Fruit fly (Drosophila melanogaster): ENCODE measurements around the gene RpS14b.
A peak's percentile ranks its signal among the peaks of the same experiment; 100 is the strongest.

Gene RpS14b

dm6 chrX:7973325-7973954, 38.7 kb downstream of the RpS14b start:
- TF ChIP-seq prd (optimal IDR thresholded peaks at IDR 0.05) (no peak), prd (GFP tag; IDR thresholded peaks at IDR 0.05) (no peak), CG4328 (GFP tag; optimal IDR thresholded peaks at IDR 0.05) (no peak), CG11085 (GFP tag; IDR thresholded peaks at IDR 0.05) (no peak), ap (GFP tag; IDR thresholded peaks at IDR 0.05) (no peak), nom (GFP tag; optimal IDR thresholded peaks at IDR 0.05) (peak; percentile 86), fru (optimal IDR thresholded peaks at IDR 0.05) (no peak), HLHmδ (GFP tag; optimal IDR thresholded peaks at IDR 0.05) (no peak), zfh2 (GFP tag; optimal IDR thresholded peaks at IDR 0.05) (no peak), org-1 (GFP tag; optimal IDR thresholded peaks at IDR 0.05) (no peak), CG10462 (GFP tag; optimal IDR thresholded peaks at IDR 0.05) (no peak), CG10209 (GFP tag; optimal IDR thresholded peaks at IDR 0.05) (no peak), hb (GFP tag; IDR thresholded peaks at IDR 0.05; ENCODE audit: partially characterized antibody) (no peak), tin (GFP tag; optimal IDR thresholded peaks at IDR 0.05) (no peak), CG13287 (GFP tag; IDR thresholded peaks at IDR 0.05; ENCODE audit: partially characterized antibody) (no peak), kni (GFP tag; optimal IDR thresholded peaks at IDR 0.05) (peak; percentile 53), Blimp-1 (GFP tag; optimal IDR thresholded peaks at IDR 0.05) (peak; percentile 69), Trl (optimal IDR thresholded peaks at IDR 0.05) (no peak), Trl (GFP tag; optimal IDR thresholded peaks at IDR 0.05) (no peak), oc (tag; optimal IDR thresholded peaks at IDR 0.05) (no peak), CG5180 (GFP tag; optimal IDR thresholded peaks at IDR 0.05) (no peak), stc (GFP tag; IDR thresholded peaks at IDR 0.05) (no peak), sc (optimal IDR thresholded peaks at IDR 0.05) (no peak), sc (GFP tag; optimal IDR thresholded peaks at IDR 0.05) (no peak), CG12942 (GFP tag; optimal IDR thresholded peaks at IDR 0.05) (no peak), CG6854 (GFP tag; optimal IDR thresholded peaks at IDR 0.05) (no peak), crol (GFP tag; IDR thresholded peaks at IDR 0.05) (peak; percentile 79), vvl (GFP tag; IDR thresholded peaks at IDR 0.05) (peak; percentile 16; the same call in 1 of the 2 replicates), CG33557 (GFP tag; optimal IDR thresholded peaks at IDR 0.05) (no peak), pita (GFP tag; optimal IDR thresholded peaks at IDR 0.05) (no peak), Antp (GFP tag; optimal IDR thresholded peaks at IDR 0.05) (no peak)

dm6 chrX:7975516-7976257, 41.0 kb downstream of the RpS14b start:
- TF ChIP-seq croc (GFP tag; conservative IDR thresholded peaks at IDR 0.05), result no peak
- 0 out of 2 replicates have a peak, but pooled peaks have one; percentile 8 for TF ChIP-seq CG43689 (GFP tag; IDR thresholded peaks at IDR 0.05)
- no peak for TF ChIP-seq CG15601 (tag; optimal IDR thresholded peaks at IDR 0.05)
- no peak for TF ChIP-seq sd (tag; optimal IDR thresholded peaks at IDR 0.05)
- TF ChIP-seq sim (GFP tag; IDR thresholded peaks at IDR 0.05), result 0 out of 2 replicates have a peak, but pooled peaks have one; percentile 20
- TF ChIP-seq CG6813 (GFP tag; optimal IDR thresholded peaks at IDR 0.05), result no peak
- peak; percentile 16 for TF ChIP-seq CG12219 (GFP tag; optimal IDR thresholded peaks at IDR 0.05)
- TF ChIP-seq CG30403 (GFP tag; optimal IDR thresholded peaks at IDR 0.05), result peak; percentile 43
- TF ChIP-seq CG6689 (GFP tag; IDR thresholded peaks at IDR 0.05), result no peak
- TF ChIP-seq toy (GFP tag; IDR thresholded peaks at IDR 0.05), result no peak
- no peak for TF ChIP-seq CG7928 (GFP tag; optimal IDR thresholded peaks at IDR 0.05)
- TF ChIP-seq slbo (GFP tag; IDR thresholded peaks at IDR 0.05), result no peak
- TF ChIP-seq ab (GFP tag; optimal IDR thresholded peaks at IDR 0.05), result no peak
- no peak for TF ChIP-seq pfk (GFP tag; optimal IDR thresholded peaks at IDR 0.05)
- no peak for TF ChIP-seq Sry-δ (GFP tag; optimal IDR thresholded peaks at IDR 0.05)
- TF ChIP-seq NK7.1 (GFP tag; optimal IDR thresholded peaks at IDR 0.05), result no peak
- TF ChIP-seq NC2β (GFP tag; optimal IDR thresholded peaks at IDR 0.05), result no peak
- no peak for TF ChIP-seq fru (optimal IDR thresholded peaks at IDR 0.05)
- no peak for TF ChIP-seq CG10543 (GFP tag; optimal IDR thresholded peaks at IDR 0.05)
- no peak for TF ChIP-seq Jarid2 (GFP tag; optimal IDR thresholded peaks at IDR 0.05)
- TF ChIP-seq zf30C (GFP tag; optimal IDR thresholded peaks at IDR 0.05), result no peak
